Worm (Caenorhabditis elegans) whole organism, L3 larva: Measurements from ENCODE around the gene clec-186.

ENCODE experiments used
- R02D3.7 ChIP-seq: fragments of 150-350 bp; optimal IDR thresholded peaks from 2 replicates; lab custom pipeline; 2014; ENCODE audit warnings: missing biosample characterization, missing genetic modification characterization
- ceh-16 ChIP-seq: sonication (generic microtip); optimal IDR thresholded peaks from 2 replicates; lab custom pipeline; 2017; ENCODE audit warnings: missing biosample characterization, missing genetic modification characterization
- ceh-28 ChIP-seq: fragments of 150-350 bp; optimal IDR thresholded peaks from 2 replicates; lab custom pipeline; 2014; ENCODE audit warnings: missing biosample characterization, missing genetic modification reagents, missing genetic modification characterization
- ceh-82 ChIP-seq: fragments of 150-350 bp; optimal IDR thresholded peaks from 2 replicates; lab custom pipeline; 2014; ENCODE audit warnings: missing biosample characterization, missing genetic modification characterization
- elt-1 ChIP-seq: fragments of 150-350 bp; optimal IDR thresholded peaks from 2 replicates; lab custom pipeline; 2014; ENCODE audit warnings: missing biosample characterization, missing genetic modification characterization
- elt-2 ChIP-seq: sonication (generic microtip); optimal IDR thresholded peaks from 2 replicates; lab custom pipeline; 2016; ENCODE audit warnings: missing genetic modification reagents, mild to moderate bottlenecking, missing genetic modification characterization, missing compliant biosample characterization
- elt-3 ChIP-seq, 3 experiments: fragments of 150-350 bp in 1 of 3; sonication (generic microtip) in 2 of 3; optimal IDR thresholded peaks; 2 replicates in 2 of 3; 4 replicates in 1 of 3; lab custom pipeline; 2014 to 2017; ENCODE audit warnings: missing biosample characterization in 3 of 3, missing genetic modification characterization in 3 of 3
- eor-1 ChIP-seq, 2 experiments: fragments of 150-350 bp; optimal IDR thresholded peaks; 2 replicates each; lab custom pipeline; 2014 to 2018; ENCODE audit warnings: missing biosample characterization in 2 of 2, missing genetic modification characterization in 2 of 2
- fkh-2 ChIP-seq: fragments of 150-350 bp; optimal IDR thresholded peaks from 2 replicates; lab custom pipeline; 2014; ENCODE audit warnings: missing biosample characterization, missing genetic modification reagents, missing genetic modification characterization
- fos-1 ChIP-seq: fragments of 150-350 bp; optimal IDR thresholded peaks from 2 replicates; lab custom pipeline; 2014; ENCODE audit warnings: missing biosample characterization, missing genetic modification characterization
- hmg-11 ChIP-seq: sonication (generic microtip); optimal IDR thresholded peaks from 2 replicates; lab custom pipeline; 2016; ENCODE audit warnings: missing genetic modification characterization, missing compliant biosample characterization
- jun-1 ChIP-seq: fragments of 150-350 bp; optimal IDR thresholded peaks from 2 replicates; lab custom pipeline; 2014; ENCODE audit warnings: missing biosample characterization, missing genetic modification reagents, missing genetic modification characterization
- lin-39 ChIP-seq: fragments of 150-350 bp; optimal IDR thresholded peaks from 2 replicates; lab custom pipeline; 2018; ENCODE audit warnings: missing biosample characterization, missing genetic modification reagents, missing genetic modification characterization
- lsy-12 ChIP-seq: sonication (generic microtip); optimal IDR thresholded peaks from 2 replicates; lab custom pipeline; 2016; ENCODE audit warnings: mild to moderate bottlenecking, missing genetic modification characterization, missing compliant biosample characterization
- mml-1 ChIP-seq: fragments of 150-350 bp; sonication (generic microtip); optimal IDR thresholded peaks from 3 replicates; lab custom pipeline; 2014; ENCODE audit warnings: missing biosample characterization, missing genetic modification characterization
- nhr-11 ChIP-seq: fragments of 150-350 bp; optimal IDR thresholded peaks from 2 replicates; lab custom pipeline; 2014; ENCODE audit warnings: missing biosample characterization, missing genetic modification characterization
- nhr-23 ChIP-seq: fragments of 150-350 bp; optimal IDR thresholded peaks from 2 replicates; lab custom pipeline; 2014; ENCODE audit warnings: missing biosample characterization, missing genetic modification reagents, missing genetic modification characterization
- nhr-237 ChIP-seq: fragments of 150-350 bp; optimal IDR thresholded peaks from 2 replicates; lab custom pipeline; 2014; ENCODE audit warnings: missing biosample characterization, missing genetic modification characterization
- nhr-28 ChIP-seq: fragments of 150-350 bp; optimal IDR thresholded peaks from 2 replicates; lab custom pipeline; 2014; ENCODE audit warnings: missing biosample characterization, missing genetic modification characterization
- nhr-43 ChIP-seq: sonication (generic microtip); optimal IDR thresholded peaks from 2 replicates; lab custom pipeline; 2016; ENCODE audit warnings: mild to moderate bottlenecking, missing genetic modification characterization, missing compliant biosample characterization; ENCODE audit not compliant: poor library complexity, severe bottlenecking
- nhr-76 ChIP-seq: fragments of 150-350 bp; sonication (generic microtip); optimal IDR thresholded peaks from 5 replicates; lab custom pipeline; 2014; ENCODE audit warnings: missing biosample characterization, missing genetic modification characterization
- nhr-77 ChIP-seq: fragments of 150-350 bp; optimal IDR thresholded peaks from 2 replicates; lab custom pipeline; 2014; ENCODE audit warnings: missing biosample characterization, missing genetic modification characterization
- pqm-1 ChIP-seq: fragments of 150-350 bp; optimal IDR thresholded peaks from 2 replicates; lab custom pipeline; 2017; ENCODE audit warnings: missing biosample characterization, missing genetic modification characterization, inconsistent platforms
- sea-2 ChIP-seq: fragments of 150-350 bp; sonication (generic microtip); optimal IDR thresholded peaks from 4 replicates; lab custom pipeline; 2014; ENCODE audit warnings: missing biosample characterization, missing genetic modification reagents, missing genetic modification characterization
- tbx-2 ChIP-seq: sonication (generic microtip); optimal IDR thresholded peaks from 2 replicates; lab custom pipeline; 2016; ENCODE audit warnings: mild to moderate bottlenecking, missing genetic modification characterization, missing compliant biosample characterization
- unc-62 ChIP-seq: fragments of 150-350 bp; sonication (generic microtip); optimal IDR thresholded peaks from 4 replicates; lab custom pipeline; 2014; ENCODE audit warnings: missing biosample characterization, missing genetic modification reagents, missing genetic modification characterization
- zag-1 ChIP-seq: fragments of 150-350 bp; optimal IDR thresholded peaks from 2 replicates; lab custom pipeline; 2014; ENCODE audit warnings: missing biosample characterization, missing genetic modification characterization

The clec-186 gene

DNA sequence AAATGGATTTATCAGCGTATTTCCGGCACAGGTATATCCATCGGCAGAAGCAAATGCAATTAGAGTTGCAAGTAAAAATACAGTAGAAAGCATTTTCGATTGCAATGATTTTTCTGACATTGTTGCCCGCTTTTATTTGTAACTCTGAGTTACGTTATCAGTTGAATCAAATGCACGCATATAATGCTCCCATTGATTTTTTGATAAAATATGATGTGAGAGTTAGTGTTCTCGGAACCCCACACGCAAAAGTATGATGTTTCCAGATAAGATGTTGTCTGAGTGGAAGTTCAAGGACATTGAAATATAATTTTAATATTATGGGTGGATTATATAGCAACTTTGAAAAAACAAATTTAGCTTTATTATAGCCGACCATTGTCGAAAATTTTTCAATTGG lies 46.1 kb downstream of the clec-186 start, which contains the start of gene K08D8.5:
Gene K08D8.5, minus strand, starts transcription at position 140 of the 400 bp plus-strand sequence.
- no peak for TF ChIP-seq unc-62
- TF ChIP-seq elt-2 (tag; lab: Kevin White, UChicago), result peak; percentile 72
- peak; percentile 51 for TF ChIP-seq pqm-1 (tag; lab: Kevin White, UChicago)
- TF ChIP-seq, all 47 proteins: peak for 2

DNA sequence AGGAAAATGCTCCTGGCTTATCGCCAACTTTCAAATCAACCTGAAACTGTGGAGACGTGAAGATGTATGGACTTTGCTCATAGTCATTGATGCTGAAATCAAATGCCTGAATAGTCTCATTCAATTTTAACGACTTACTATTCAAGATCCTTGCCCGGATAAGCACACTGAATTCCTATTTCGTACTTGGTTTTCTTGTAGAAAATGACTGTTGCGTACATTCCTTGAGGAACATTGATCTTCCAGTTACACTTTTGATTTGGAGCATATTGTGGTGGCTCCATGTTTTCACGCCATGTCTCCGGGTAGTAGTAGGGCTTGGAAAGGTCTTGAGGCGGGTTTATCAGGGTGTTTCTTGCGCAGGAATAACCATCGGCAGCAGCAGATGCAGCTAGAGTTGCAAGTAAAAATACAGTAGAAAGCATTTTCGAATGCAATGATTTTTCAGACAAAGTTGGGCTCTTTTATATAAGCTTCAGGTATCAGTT lies 48.7 kb downstream of the clec-186 start, which contains the start of gene irg-6:
Gene irg-6, minus strand, starts transcription at position 438 of the 488 bp plus-strand sequence.
- TF ChIP-seq nhr-76 (tag; lab: Kevin White, UChicago), result no peak
- TF ChIP-seq nhr-77 (tag; lab: Kevin White, UChicago), result no peak
- TF ChIP-seq jun-1, result no peak
- TF ChIP-seq ceh-28 (tag; lab: Kevin White, UChicago), result no peak
- TF ChIP-seq R02D3.7 (tag; lab: Kevin White, UChicago), result no peak
- no peak for TF ChIP-seq fkh-2 (tag; lab: Kevin White, UChicago)
- TF ChIP-seq nhr-28, result no peak
- TF ChIP-seq ceh-16 (tag; lab: Kevin White, UChicago), result no peak
- no peak for TF ChIP-seq tbx-2 (tag; lab: Kevin White, UChicago)

- TF ChIP-seq eor-1 (tag; optimal IDR thresholded peaks at IDR 0.05; lab: Kevin White, UChicago), result no peak
- TF ChIP-seq pqm-1 (tag; lab: Kevin White, UChicago), result no peak
- no peak for TF ChIP-seq nhr-23 (tag; lab: Kevin White, UChicago)
- no peak for TF ChIP-seq elt-3 (tag; optimal IDR thresholded peaks at IDR 0.05; lab: Kevin White, UChicago)
- no peak for TF ChIP-seq jun-1
- TF ChIP-seq fos-1 (tag; lab: Kevin White, UChicago), result no peak
- TF ChIP-seq lsy-12, result no peak
- no peak for TF ChIP-seq lin-39 (tag; lab: Kevin White, UChicago)
- TF ChIP-seq nhr-11, result no peak
- no peak for TF ChIP-seq hmg-11
- TF ChIP-seq elt-2 (tag; lab: Kevin White, UChicago), result no peak
- TF ChIP-seq sea-2 (GFP tag; lab: Kevin White, UChicago), result no peak
- no peak for TF ChIP-seq ceh-16 (tag; lab: Kevin White, UChicago)
- no peak for TF ChIP-seq nhr-237 (tag; lab: Kevin White, UChicago)
- TF ChIP-seq ceh-82, result no peak
- TF ChIP-seq mml-1, result no peak
- TF ChIP-seq elt-1, result no peak
- TF ChIP-seq fkh-2 (tag; lab: Kevin White, UChicago), result no peak
Measured at ce11 chrIV:12915479-12915878, 49.6 kb downstream of the clec-186 start, which contains the start of gene srz-15. Gene srz-15 (plus strand): TSS chrIV:12915779.

DNA sequence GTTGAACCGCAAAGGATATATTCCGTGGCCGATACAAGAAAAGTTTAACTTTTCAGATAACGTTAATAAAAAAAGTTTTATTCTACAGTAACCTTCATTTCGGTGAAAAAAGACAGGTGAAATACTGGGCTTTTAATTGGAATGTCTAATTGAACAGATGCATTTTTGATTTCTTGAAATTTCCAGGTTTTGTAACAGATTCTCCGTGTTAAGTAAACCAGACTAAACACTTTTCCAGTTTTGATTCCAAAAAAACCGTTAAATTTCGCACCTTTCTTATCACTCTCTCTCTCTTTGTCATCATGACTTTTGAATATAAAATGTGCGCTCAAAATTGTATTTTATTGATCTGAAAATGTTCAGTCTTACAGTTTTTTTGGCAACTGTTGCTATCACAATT lies 52.3 kb downstream of the clec-186 start, which contains the start of gene C32H11.3:
Gene C32H11.3, plus strand, starts transcription at position 301 of the 400 bp plus-strand sequence.
- TF ChIP-seq zag-1 (tag; lab: Kevin White, UChicago), result no peak
- no peak for TF ChIP-seq nhr-77 (tag; lab: Kevin White, UChicago)
- no peak for TF ChIP-seq nhr-23 (tag; lab: Kevin White, UChicago)
- no peak for TF ChIP-seq nhr-43 (tag; lab: Kevin White, UChicago)
- TF ChIP-seq ceh-82, result no peak
- TF ChIP-seq lsy-12, result no peak
- no peak for TF ChIP-seq fos-1 (tag; lab: Kevin White, UChicago)
